Worm (Caenorhabditis elegans): ENCODE results near the gene chil-24.
"Not testable (repeated sequence)": the region's sequence is repeated elsewhere in the genome, so short reads cannot be mapped to it uniquely, and the experiment has no call there.

DNA sequence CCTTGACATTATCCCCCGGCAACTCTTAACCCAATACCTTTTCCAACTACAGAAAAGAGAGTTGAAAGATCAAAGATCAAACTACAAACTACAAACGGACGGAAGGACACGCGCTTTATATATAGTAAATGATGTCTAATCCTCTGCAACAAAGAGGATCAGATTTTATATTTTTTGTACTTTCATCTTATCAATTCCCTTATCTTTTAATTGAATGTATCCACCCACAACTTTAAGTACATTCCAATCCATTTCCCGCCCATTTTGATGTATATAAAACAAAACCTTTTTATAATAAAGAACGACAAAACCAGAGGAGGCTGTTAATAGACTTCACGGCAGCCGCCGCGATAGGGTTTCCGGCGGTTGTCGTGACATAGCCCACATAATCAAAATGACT lies 48.7 kb downstream of the chil-24 start, which contains the start of gene sri-40:
- TF ChIP-seq ztf-11 (tag; optimal IDR thresholded peaks at IDR 0.05); nhr-2 (tag; optimal IDR thresholded peaks at IDR 0.05); nhr-237 (tag; optimal IDR thresholded peaks at IDR 0.05); mls-2 (tag; optimal IDR thresholded peaks at IDR 0.05); pha-4 (tag; optimal IDR thresholded peaks at IDR 0.05); nhr-76 (tag; optimal IDR thresholded peaks at IDR 0.05); unc-62 (GFP tag; optimal IDR thresholded peaks at IDR 0.05); nhr-12 (tag; optimal IDR thresholded peaks at IDR 0.05); nhr-28 (tag; optimal IDR thresholded peaks at IDR 0.05); unc-39 (tag; optimal IDR thresholded peaks at IDR 0.05); blmp-1 (tag; optimal IDR thresholded peaks at IDR 0.05): not testable (repeated sequence)
